Fruit fly (Drosophila melanogaster) whole organism, embryonic: ENCODE data around the gene CG16904.

Experiments used
- Abd-B ChIP-seq: fragments of 200-800 bp; sonication (Bioruptor generic); optimal IDR thresholded peaks from 2 replicates; lab custom pipeline; 2018; ENCODE audit warnings: missing biosample characterization, mild to moderate bottlenecking, missing genetic modification characterization, moderate library complexity
- Aef1 ChIP-seq: fragments of 200-800 bp; sonication (Bioruptor generic); IDR thresholded peaks from 3 replicates; pipeline ENCODE4 v1.3.6; 2022; ENCODE audit warnings: missing biosample characterization, missing genetic modification characterization
- Atf-2 ChIP-seq: fragments of 200-800 bp; sonication (Bioruptor generic); optimal IDR thresholded peaks from 2 replicates; lab custom pipeline; 2016; ENCODE audit warnings: missing biosample characterization, missing genetic modification characterization
- Bdp1 ChIP-seq: fragments of 200-800 bp; sonication (Bioruptor generic); optimal IDR thresholded peaks from 3 replicates; lab custom pipeline; 2016; ENCODE audit warnings: missing biosample characterization, missing genetic modification characterization
- Blimp-1 ChIP-seq: fragments of 200-800 bp; sonication (Bioruptor generic); optimal IDR thresholded peaks from 3 replicates; lab custom pipeline; 2018; ENCODE audit warnings: missing biosample characterization, missing genetic modification characterization, mild to moderate bottlenecking, moderate library complexity, missing genetic modification reagents
- BtbVII ChIP-seq: fragments of 200-800 bp; sonication (Bioruptor generic); optimal IDR thresholded peaks from 3 replicates; lab custom pipeline; 2017; ENCODE audit warnings: missing biosample characterization, mild to moderate bottlenecking, missing genetic modification characterization
- CG10267 ChIP-seq: fragments of 200-800 bp; sonication (Bioruptor generic); optimal IDR thresholded peaks from 2 replicates; lab custom pipeline; 2018; ENCODE audit warnings: missing biosample characterization, mild to moderate bottlenecking, missing genetic modification characterization, moderate library complexity
- CG10366 ChIP-seq: fragments of 200-800 bp; sonication (Bioruptor generic); IDR thresholded peaks from 2 replicates; pipeline ENCODE4 v1.3.6; 2022; ENCODE audit warnings: missing biosample characterization, missing genetic modification characterization
- CG11456 ChIP-seq: fragments of 200-800 bp; sonication (Bioruptor generic); IDR thresholded peaks from 3 replicates; pipeline ENCODE4 v1.3.6; 2022; ENCODE audit warnings: missing biosample characterization, missing genetic modification characterization
- CG11695 ChIP-seq: fragments of 200-800 bp; sonication (Bioruptor generic); IDR thresholded peaks from 3 replicates; pipeline ENCODE4 v1.3.6; 2022; ENCODE audit warnings: missing biosample characterization, missing genetic modification characterization
- CG12744 ChIP-seq: fragments of 200-800 bp; sonication (Bioruptor generic); optimal IDR thresholded peaks from 2 replicates; lab custom pipeline; 2016; ENCODE audit warnings: missing biosample characterization, missing genetic modification characterization
- CG14710 ChIP-seq: fragments of 200-800 bp; sonication (Bioruptor generic); optimal IDR thresholded peaks from 3 replicates; lab custom pipeline; 2019; ENCODE audit warnings: missing biosample characterization, mild to moderate bottlenecking, missing genetic modification characterization, moderate library complexity
- CG1602 ChIP-seq: fragments of 200-800 bp; sonication (Bioruptor generic); optimal IDR thresholded peaks from 3 replicates; lab custom pipeline; 2016; ENCODE audit warnings: missing biosample characterization, missing genetic modification characterization
- CG17361 ChIP-seq: fragments of 200-800 bp; sonication (Bioruptor generic); IDR thresholded peaks from 3 replicates; pipeline ENCODE4 v1.3.6; 2022; ENCODE audit warnings: missing biosample characterization, missing genetic modification characterization
- CG2875 ChIP-seq: fragments of 200-800 bp; sonication (Bioruptor generic); optimal IDR thresholded peaks from 2 replicates; lab custom pipeline; 2017; ENCODE audit warnings: missing biosample characterization, mild to moderate bottlenecking, missing genetic modification characterization, missing genetic modification reagents
- CG30020 ChIP-seq: fragments of 200-800 bp; optimal IDR thresholded peaks from 2 replicates; lab custom pipeline; 2019; ENCODE audit warnings: missing biosample characterization, mild to moderate bottlenecking, missing genetic modification characterization, moderate library complexity
- CG31365 ChIP-seq: fragments of 200-800 bp; sonication (Bioruptor generic); optimal IDR thresholded peaks from 2 replicates; lab custom pipeline; 2018; ENCODE audit warnings: missing biosample characterization, mild to moderate bottlenecking, missing genetic modification characterization
- CG4282 ChIP-seq: fragments of 200-800 bp; sonication (Bioruptor generic); optimal IDR thresholded peaks from 2 replicates; lab custom pipeline; 2016; ENCODE audit warnings: missing biosample characterization, missing genetic modification characterization
- CG4404 ChIP-seq: fragments of 200-800 bp; sonication (Bioruptor generic); IDR thresholded peaks from 2 replicates; pipeline ENCODE4 v1.3.6; 2022; ENCODE audit warnings: missing biosample characterization, missing genetic modification characterization
- CG4424 ChIP-seq: fragments of 200-800 bp; sonication (Bioruptor generic); optimal IDR thresholded peaks from 3 replicates; lab custom pipeline; 2016; ENCODE audit warnings: missing biosample characterization, missing genetic modification characterization
- CG4854 ChIP-seq: fragments of 200-800 bp; sonication (Bioruptor generic); optimal IDR thresholded peaks from 2 replicates; lab custom pipeline; 2016; ENCODE audit warnings: missing biosample characterization, missing genetic modification characterization, inconsistent platforms
- CG6765 ChIP-seq: fragments of 200-800 bp; sonication (Bioruptor generic); optimal IDR thresholded peaks from 3 replicates; lab custom pipeline; 2017; ENCODE audit warnings: missing biosample characterization, mild to moderate bottlenecking, missing genetic modification characterization
- CG6854 ChIP-seq: fragments of 200-800 bp; sonication (Bioruptor generic); optimal IDR thresholded peaks from 3 replicates; lab custom pipeline; 2017; ENCODE audit warnings: missing biosample characterization, mild to moderate bottlenecking, missing genetic modification characterization
- CG9727 ChIP-seq: fragments of 200-800 bp; sonication (Bioruptor generic); optimal IDR thresholded peaks from 3 replicates; lab custom pipeline; 2017; ENCODE audit warnings: missing biosample characterization, mild to moderate bottlenecking, missing genetic modification characterization
- Dip3 ChIP-seq: fragments of 200-800 bp; sonication (Bioruptor generic); optimal IDR thresholded peaks from 3 replicates; lab custom pipeline; 2016; ENCODE audit warnings: missing biosample characterization, missing genetic modification characterization
- Dp ChIP-seq: fragments of 200-800 bp; sonication (Bioruptor generic); optimal IDR thresholded peaks from 2 replicates; lab custom pipeline; 2018; ENCODE audit warnings: missing biosample characterization, mild to moderate bottlenecking, missing genetic modification characterization, moderate library complexity
- Hey ChIP-seq: fragments of 200-800 bp; sonication (Bioruptor generic); optimal IDR thresholded peaks from 3 replicates; lab custom pipeline; 2018; ENCODE audit warnings: missing biosample characterization, mild to moderate bottlenecking, missing genetic modification characterization
- HmgZ ChIP-seq: fragments of 200-800 bp; sonication (Bioruptor generic); optimal IDR thresholded peaks from 2 replicates; lab custom pipeline; 2018; ENCODE audit warnings: missing biosample characterization, mild to moderate bottlenecking, missing genetic modification characterization
- Jarid2 ChIP-seq: fragments of 200-800 bp; sonication (Bioruptor generic); optimal IDR thresholded peaks from 3 replicates; lab custom pipeline; 2017; ENCODE audit warnings: mild to moderate bottlenecking, missing biosample characterization, missing genetic modification reagents, missing genetic modification characterization
- MTF-1 ChIP-seq: fragments of 200-800 bp; sonication (Bioruptor generic); optimal IDR thresholded peaks from 2 replicates; lab custom pipeline; 2018; ENCODE audit warnings: missing biosample characterization, mild to moderate bottlenecking, missing genetic modification characterization, borderline replicate concordance
- Mad ChIP-seq: fragments of 200-800 bp; sonication (Bioruptor generic); optimal IDR thresholded peaks from 2 replicates; lab custom pipeline; 2016; ENCODE audit warnings: missing biosample characterization, missing genetic modification characterization
- Max ChIP-seq: fragments of 200-800 bp; sonication (Bioruptor generic); optimal IDR thresholded peaks from 2 replicates; lab custom pipeline; 2016; ENCODE audit warnings: missing biosample characterization, mild to moderate bottlenecking, missing genetic modification characterization
- Med ChIP-seq: fragments of 200-800 bp; sonication (Bioruptor generic); peaks from one replicate; lab custom pipeline; 2016; ENCODE audit warnings: missing biosample characterization, missing genetic modification characterization, mild to moderate bottlenecking, inconsistent platforms, moderate library complexity
- Six4 ChIP-seq: fragments of 200-800 bp; sonication (Bioruptor generic); optimal IDR thresholded peaks from 2 replicates; lab custom pipeline; 2016; ENCODE audit warnings: missing biosample characterization, missing genetic modification characterization
- az2 ChIP-seq: fragments of 200-800 bp; sonication (Bioruptor generic); optimal IDR thresholded peaks from 3 replicates; lab custom pipeline; 2016; ENCODE audit warnings: missing biosample characterization, missing genetic modification characterization
- bbx ChIP-seq: fragments of 200-800 bp; sonication (Bioruptor generic); IDR thresholded peaks from 2 replicates; pipeline ENCODE4 v1.3.6; 2022; ENCODE audit warnings: missing biosample characterization, missing genetic modification characterization; ENCODE audit not compliant: partially characterized antibody
- bigmax ChIP-seq: fragments of 200-800 bp; sonication (Bioruptor generic); optimal IDR thresholded peaks from 2 replicates; lab custom pipeline; 2018; ENCODE audit warnings: missing biosample characterization, mild to moderate bottlenecking, missing genetic modification characterization
- ci ChIP-seq: fragments of 200-800 bp; sonication (Bioruptor generic); IDR thresholded peaks from 3 replicates; pipeline ENCODE4 v1.3.6; 2022; ENCODE audit warnings: missing biosample characterization, missing genetic modification characterization
- esg ChIP-seq: fragments of 200-800 bp; sonication (Bioruptor generic); conservative IDR thresholded peaks from 2 replicates; pipeline ENCODE4 v1.3.6; 2022; ENCODE audit warnings: missing biosample characterization, missing genetic modification characterization
- fd96Cb ChIP-seq: fragments of 200-800 bp; sonication (Bioruptor generic); optimal IDR thresholded peaks from 2 replicates; lab custom pipeline; 2018; ENCODE audit warnings: missing biosample characterization, mild to moderate bottlenecking, missing genetic modification characterization, moderate library complexity
- gcm ChIP-seq: fragments of 200-800 bp; sonication (Bioruptor generic); optimal IDR thresholded peaks from 2 replicates; lab custom pipeline; 2019; ENCODE audit warnings: missing biosample characterization, mild to moderate bottlenecking, missing genetic modification characterization, moderate library complexity
- nmo ChIP-seq: fragments of 200-800 bp; sonication (Bioruptor generic); optimal IDR thresholded peaks from 2 replicates; lab custom pipeline; 2018; ENCODE audit warnings: missing biosample characterization, mild to moderate bottlenecking, missing genetic modification characterization, moderate library complexity
- peb ChIP-seq: fragments of 200-800 bp; sonication (Bioruptor generic); IDR thresholded peaks from 2 replicates; pipeline ENCODE4 v1.3.6; 2022; ENCODE audit warnings: missing biosample characterization, missing genetic modification characterization
- prd ChIP-seq, 3 experiments: fragments of >200 bp in 2 of 3; fragments of 200-800 bp in 1 of 3; sonication (Bioruptor generic) in 1 of 3; optimal IDR thresholded peaks in 2 of 3; IDR thresholded peaks in 1 of 3; 2 replicates in 2 of 3; 3 replicates in 1 of 3; pipeline versions ENCODE4 v1.3.6 to Lab custom; 2017 to 2022; ENCODE audit warnings: missing biosample characterization in 1 of 3, missing genetic modification characterization in 1 of 3
- pzg ChIP-seq: fragments of 200-800 bp; sonication (Bioruptor generic); optimal IDR thresholded peaks from 3 replicates; lab custom pipeline; 2018; ENCODE audit warnings: missing biosample characterization, mild to moderate bottlenecking, missing genetic modification characterization, moderate library complexity
- sima ChIP-seq: fragments of 200-800 bp; sonication (Bioruptor generic); optimal IDR thresholded peaks from 2 replicates; lab custom pipeline; 2016; ENCODE audit warnings: missing biosample characterization, missing genetic modification characterization
- sna ChIP-seq: fragments of 200-800 bp; sonication (Bioruptor generic); IDR thresholded peaks from 2 replicates; pipeline ENCODE4 v1.3.6; 2022; ENCODE audit warnings: missing biosample characterization, missing genetic modification characterization; ENCODE audit not compliant: partially characterized antibody
- sug ChIP-seq: fragments of 200-800 bp; optimal IDR thresholded peaks from 2 replicates; lab custom pipeline; 2019; ENCODE audit warnings: missing biosample characterization, mild to moderate bottlenecking, missing genetic modification characterization, moderate library complexity
- unc-4 ChIP-seq: fragments of 200-800 bp; sonication (Bioruptor generic); IDR thresholded peaks from 2 replicates; pipeline ENCODE4 v1.3.6; 2022; ENCODE audit warnings: missing biosample characterization, missing genetic modification characterization; ENCODE audit not compliant: partially characterized antibody

CG16904 gene

dm6 chr3R:9791177-9791806 is 25.5 kb downstream of the CG16904 start, which contains the start of the genes CG12945 and CG8507 (continued):
- TF ChIP-seq CG1602 (no peak), HmgZ (tag; lab: Kevin White, UChicago) (peak; percentile 77), unc-4 (GFP tag; lab: Robert Waterston, UW) (0 out of 2 replicates have a peak, but pooled peaks have one; percentile 31), bigmax (GFP tag; lab: Kevin White, UChicago) (no peak), Hey (no peak), Bdp1 (GFP tag; lab: Kevin White, UChicago) (peak; percentile 14), CG4404 (GFP tag; lab: Robert Waterston, UW) (peak; percentile 37; the same call in 1 of the 2 replicates), az2 (GFP tag; lab: Kevin White, UChicago) (no peak), bbx (GFP tag; lab: Robert Waterston, UW) (0 out of 2 replicates have a peak, but pooled peaks have one; percentile 18), prd (optimal IDR thresholded peaks at IDR 0.05; lab: Kevin White, UChicago) (no peak), prd (GFP tag; IDR thresholded peaks at IDR 0.05; lab: Robert Waterston, UW) (peak; percentile 54; the same call in 1 of the 3 replicates), CG17361 (GFP tag; lab: Robert Waterston, UW) (peak; percentile 69), Mad (GFP tag; lab: Kevin White, UChicago) (peak; percentile 39), sug (tag; lab: Kevin White, UChicago) (peak; percentile 71), MTF-1 (GFP tag; lab: Kevin White, UChicago) (no peak), Blimp-1 (GFP tag; lab: Kevin White, UChicago) (peak; percentile 28), CG12744 (GFP tag; lab: Kevin White, UChicago) (peak; percentile 43), CG10267 (tag; lab: Kevin White, UChicago) (peak; percentile 35), Dp (GFP tag; lab: Kevin White, UChicago) (peak; percentile 32), BtbVII (GFP tag; lab: Kevin White, UChicago) (no peak), Max (peak; percentile 63), Jarid2 (no peak), CG4854 (GFP tag; lab: Kevin White, UChicago) (no peak), CG30020 (tag; lab: Kevin White, UChicago) (peak; percentile 52), Six4 (GFP tag; lab: Kevin White, UChicago) (no peak), CG11456 (no peak), Med (GFP tag; lab: Kevin White, UChicago) (peak; percentile 85), CG11695 (no peak), gcm (GFP tag; lab: Kevin White, UChicago) (peak; percentile 37), peb (GFP tag; lab: Robert Waterston, UW) (no peak), Dip3 (peak; percentile 52), CG10366 (GFP tag; lab: Robert Waterston, UW) (no peak; the same call in 1 of the 2 replicates), sna (no peak), Abd-B (GFP tag; lab: Kevin White, UChicago) (peak; percentile 76), CG14710 (tag; lab: Kevin White, UChicago) (peak; percentile 70), sima (GFP tag; lab: Kevin White, UChicago) (no peak), nmo (GFP tag; lab: Kevin White, UChicago) (peak; percentile 80), CG9727 (GFP tag; lab: Kevin White, UChicago) (peak; percentile 42), CG31365 (tag; lab: Kevin White, UChicago) (no peak), fd96Cb (tag; lab: Kevin White, UChicago) (no peak), Aef1 (GFP tag; lab: Robert Waterston, UW) (no peak), Atf-2 (GFP tag; lab: Kevin White, UChicago) (peak; percentile 53), CG4282 (GFP tag; lab: Kevin White, UChicago) (no peak), CG2875 (no peak), CG6854 (GFP tag; lab: Kevin White, UChicago) (no peak), ci (GFP tag; lab: Robert Waterston, UW) (no peak), esg (GFP tag; lab: Robert Waterston, UW) (no peak; the same call in 1 of the 2 replicates), CG4424 (GFP tag; lab: Kevin White, UChicago) (no peak), CG6765 (GFP tag; lab: Kevin White, UChicago) (no peak), pzg (GFP tag; lab: Kevin White, UChicago) (peak; percentile 55)
